Worm (Caenorhabditis elegans) whole organism, L4 larva: ENCODE data around the gene pepm-1.

ENCODE experiments used
- D1046.2 ChIP-seq: fragments of 200-800 bp; sonication (Bioruptor generic); IDR thresholded peaks from 2 replicates; pipeline ENCODE4 v1.3.6; 2022; ENCODE audit warnings: missing genetic modification characterization, missing compliant biosample characterization
- F10B5.3 ChIP-seq: sonication (generic microtip); optimal IDR thresholded peaks from 2 replicates; lab custom pipeline; 2016; ENCODE audit warnings: mild to moderate bottlenecking, missing genetic modification characterization, missing compliant biosample characterization
- F37D6.2 ChIP-seq: sonication (generic microtip); optimal IDR thresholded peaks from 2 replicates; lab custom pipeline; 2016; ENCODE audit warnings: mild to moderate bottlenecking, missing genetic modification characterization, missing compliant biosample characterization
- R02D3.7 ChIP-seq: fragments of 150-350 bp; sonication (generic microtip); optimal IDR thresholded peaks from 3 replicates; lab custom pipeline; 2014; ENCODE audit warnings: missing biosample characterization, missing genetic modification characterization
- T20F7.1 ChIP-seq: fragments of 200-800 bp; sonication (Bioruptor generic); optimal IDR thresholded peaks from 2 replicates; lab custom pipeline; 2018; ENCODE audit warnings: mild to moderate bottlenecking, missing genetic modification characterization, missing compliant biosample characterization
- T26A8.4 ChIP-seq: fragments of 200-800 bp; sonication (Bioruptor generic); IDR thresholded peaks from 2 replicates; pipeline ENCODE4 v1.3.6; 2022; ENCODE audit warnings: missing genetic modification characterization, missing compliant biosample characterization
- Y105C5A.15 ChIP-seq: fragments of 200-800 bp; sonication (Bioruptor generic); IDR thresholded peaks from 2 replicates; pipeline ENCODE4 v1.3.6; 2022; ENCODE audit warnings: missing genetic modification characterization, missing compliant biosample characterization
- Y48G9A.11 ChIP-seq: fragments of 200-800 bp; sonication (Bioruptor generic); IDR thresholded peaks from 2 replicates; pipeline ENCODE4 v1.3.6; 2022; ENCODE audit warnings: missing genetic modification reagents, missing genetic modification characterization, missing compliant biosample characterization
- Y75B8A.6 ChIP-seq: fragments of 200-800 bp; sonication (Bioruptor generic); IDR thresholded peaks from 2 replicates; pipeline ENCODE4 v1.3.6; 2022; ENCODE audit warnings: missing genetic modification reagents, missing genetic modification characterization, missing compliant biosample characterization
- aly-2 ChIP-seq: sonication (generic microtip); optimal IDR thresholded peaks from 2 replicates; lab custom pipeline; 2018; ENCODE audit warnings: missing biosample characterization, missing genetic modification characterization
- attf-4 ChIP-seq: sonication (generic microtip); optimal IDR thresholded peaks from 3 replicates; lab custom pipeline; 2017; ENCODE audit warnings: missing biosample characterization, missing genetic modification characterization
- ceh-44 ChIP-seq: fragments of 200-800 bp; sonication (Bioruptor generic); IDR thresholded peaks from 2 replicates; pipeline ENCODE4 v1.3.6; 2022; ENCODE audit warnings: missing genetic modification reagents, missing genetic modification characterization, missing compliant biosample characterization
- ces-1 ChIP-seq: fragments of 150-350 bp; sonication (generic microtip); optimal IDR thresholded peaks from 4 replicates; lab custom pipeline; 2014; ENCODE audit warnings: missing biosample characterization, missing genetic modification reagents, missing genetic modification characterization
- cey-2 ChIP-seq: sonication (generic microtip); optimal IDR thresholded peaks from 3 replicates; lab custom pipeline; 2017; ENCODE audit warnings: missing genetic modification characterization, mild to moderate bottlenecking, missing compliant biosample characterization, antibody characterized with exemption, borderline replicate concordance; ENCODE audit not compliant: insufficient read depth
- daf-12 ChIP-seq: fragments of 150-350 bp; optimal IDR thresholded peaks from 2 replicates; lab custom pipeline; 2014; ENCODE audit warnings: missing biosample characterization, missing genetic modification reagents, missing genetic modification characterization
- daf-16 ChIP-seq, 3 experiments: sonication (generic microtip); optimal IDR thresholded peaks; 2 replicates each; lab custom pipeline; 2016 to 2017; ENCODE audit warnings: missing genetic modification characterization in 3 of 3, missing genetic modification reagents in 3 of 3, mild to moderate bottlenecking in 2 of 3, missing compliant biosample characterization in 2 of 3, missing biosample characterization in 1 of 3, moderate library complexity in 1 of 3
- daf-19 ChIP-seq: fragments of 200-800 bp; sonication (Bioruptor generic); conservative IDR thresholded peaks from 2 replicates; pipeline ENCODE4 v1.3.6; 2022; ENCODE audit warnings: missing genetic modification characterization, missing compliant biosample characterization
- dmd-6 ChIP-seq: fragments of 200-800 bp; sonication (Bioruptor generic); IDR thresholded peaks from 2 replicates; pipeline ENCODE4 v1.3.6; 2022; ENCODE audit warnings: missing genetic modification reagents, missing genetic modification characterization, missing compliant biosample characterization
- dpl-1 ChIP-seq: fragments of 150-350 bp; optimal IDR thresholded peaks from 2 replicates; lab custom pipeline; 2014; ENCODE audit warnings: missing biosample characterization, missing genetic modification reagents, missing genetic modification characterization
- duxl-1 ChIP-seq: sonication (generic microtip); optimal IDR thresholded peaks from 2 replicates; lab custom pipeline; 2016; ENCODE audit warnings: mild to moderate bottlenecking, missing genetic modification characterization, moderate library complexity, missing compliant biosample characterization; ENCODE audit not compliant: poor library complexity
- dve-1 ChIP-seq: sonication (generic microtip); optimal IDR thresholded peaks from 2 replicates; lab custom pipeline; 2017; ENCODE audit warnings: antibody characterized with exemption, mild to moderate bottlenecking, missing genetic modification characterization, missing compliant biosample characterization; ENCODE audit not compliant: insufficient read depth
- egl-43 ChIP-seq: fragments of 200-800 bp; sonication (Bioruptor generic); IDR thresholded peaks from 2 replicates; pipeline ENCODE4 v1.3.6; 2022; ENCODE audit warnings: missing genetic modification reagents, missing genetic modification characterization, missing compliant biosample characterization
- fos-1 ChIP-seq: fragments of 150-350 bp; optimal IDR thresholded peaks from 2 replicates; lab custom pipeline; 2014; ENCODE audit warnings: missing biosample characterization, missing genetic modification characterization
- hlh-11 ChIP-seq: fragments of 200-800 bp; sonication (Bioruptor generic); optimal IDR thresholded peaks from 2 replicates; lab custom pipeline; 2018; ENCODE audit warnings: mild to moderate bottlenecking, missing genetic modification characterization, missing compliant biosample characterization
- hlh-30 ChIP-seq: sonication (generic microtip); optimal IDR thresholded peaks from 2 replicates; lab custom pipeline; 2017; ENCODE audit warnings: antibody characterized with exemption, mild to moderate bottlenecking, missing genetic modification characterization, missing compliant biosample characterization; ENCODE audit not compliant: insufficient read depth
- hmg-1.1 ChIP-seq: fragments of 200-800 bp; sonication (Bioruptor generic); IDR thresholded peaks from 2 replicates; pipeline ENCODE4 v1.3.6; 2022; ENCODE audit warnings: missing genetic modification reagents, missing genetic modification characterization, missing compliant biosample characterization
- lin-13 ChIP-seq: fragments of 150-350 bp; optimal IDR thresholded peaks from 2 replicates; lab custom pipeline; 2014; ENCODE audit warnings: missing biosample characterization, missing genetic modification reagents, missing genetic modification characterization
- lin-15B ChIP-seq: fragments of 150-350 bp; sonication (generic microtip); optimal IDR thresholded peaks from 3 replicates; lab custom pipeline; 2014; ENCODE audit warnings: missing biosample characterization, missing genetic modification characterization
- lin-29 ChIP-seq: fragments of 200-800 bp; sonication (Bioruptor generic); IDR thresholded peaks from 2 replicates; pipeline ENCODE4 v1.3.6; 2022; ENCODE audit warnings: missing genetic modification reagents, missing genetic modification characterization, missing compliant biosample characterization
- lir-3 ChIP-seq: sonication (generic microtip); optimal IDR thresholded peaks from 2 replicates; lab custom pipeline; 2016; ENCODE audit warnings: mild to moderate bottlenecking, missing genetic modification characterization, missing compliant biosample characterization
- mdt-29 ChIP-seq: fragments of 200-800 bp; sonication (Bioruptor generic); IDR thresholded peaks from 2 replicates; pipeline ENCODE4 v1.3.6; 2022; ENCODE audit warnings: missing genetic modification reagents, missing genetic modification characterization, missing compliant biosample characterization
- mep-1 ChIP-seq: fragments of 150-350 bp; sonication (generic microtip); optimal IDR thresholded peaks from 3 replicates; lab custom pipeline; 2014; ENCODE audit warnings: missing biosample characterization, missing genetic modification characterization
- mes-2 ChIP-seq: sonication (generic microtip); optimal IDR thresholded peaks from 2 replicates; lab custom pipeline; 2016; ENCODE audit warnings: missing genotype, mild to moderate bottlenecking, missing genetic modification characterization, missing compliant biosample characterization; ENCODE audit not compliant: poor library complexity, severe bottlenecking
- mxl-2 ChIP-seq: fragments of 200-800 bp; sonication (Bioruptor generic); conservative IDR thresholded peaks from 2 replicates; pipeline ENCODE4 v1.3.6; 2022; ENCODE audit warnings: missing genetic modification reagents, missing genetic modification characterization, missing compliant biosample characterization
- nhr-10 ChIP-seq: fragments of 150-350 bp; optimal IDR thresholded peaks from 2 replicates; lab custom pipeline; 2014; ENCODE audit warnings: missing biosample characterization, missing genetic modification characterization
- nhr-102 ChIP-seq: sonication (generic microtip); optimal IDR thresholded peaks from 2 replicates; lab custom pipeline; 2016; ENCODE audit warnings: mild to moderate bottlenecking, missing genetic modification characterization, moderate library complexity, missing compliant biosample characterization
- nhr-111 ChIP-seq: fragments of 200-800 bp; sonication (Bioruptor generic); optimal IDR thresholded peaks from 2 replicates; lab custom pipeline; 2018; ENCODE audit warnings: mild to moderate bottlenecking, missing genetic modification characterization, missing compliant biosample characterization
- nhr-28 ChIP-seq: fragments of 150-350 bp; optimal IDR thresholded peaks from 2 replicates; lab custom pipeline; 2014; ENCODE audit warnings: missing biosample characterization, missing genetic modification characterization
- nhr-6 ChIP-seq: fragments of 150-350 bp; optimal IDR thresholded peaks from 2 replicates; lab custom pipeline; 2014; ENCODE audit warnings: missing biosample characterization, missing genetic modification characterization
- php-3 ChIP-seq: fragments of 200-800 bp; sonication (Bioruptor generic); IDR thresholded peaks from 2 replicates; pipeline ENCODE4 v1.3.6; 2022; ENCODE audit warnings: missing genetic modification reagents, missing genetic modification characterization, missing compliant biosample characterization
- rbr-2 ChIP-seq: sonication (generic microtip); optimal IDR thresholded peaks from 2 replicates; lab custom pipeline; 2016; ENCODE audit warnings: missing genotype, missing genetic modification characterization, missing compliant biosample characterization
- sdz-12 ChIP-seq: fragments of 200-800 bp; sonication (Bioruptor generic); optimal IDR thresholded peaks from 2 replicates; lab custom pipeline; 2018; ENCODE audit warnings: mild to moderate bottlenecking, missing genetic modification characterization, missing compliant biosample characterization
- set-16 ChIP-seq: fragments of 200-800 bp; sonication (Bioruptor generic); IDR thresholded peaks from 2 replicates; pipeline ENCODE4 v1.3.6; 2022; ENCODE audit warnings: missing genetic modification reagents, missing genetic modification characterization, missing compliant biosample characterization
- spr-1 ChIP-seq: sonication (generic microtip); optimal IDR thresholded peaks from 2 replicates; lab custom pipeline; 2016; ENCODE audit warnings: mild to moderate bottlenecking, missing genetic modification characterization, missing compliant biosample characterization
- tag-97 ChIP-seq: fragments of 200-800 bp; sonication (Bioruptor generic); IDR thresholded peaks from 2 replicates; pipeline ENCODE4 v1.3.6; 2022; ENCODE audit warnings: missing genetic modification characterization, missing compliant biosample characterization
- tra-1 ChIP-seq: fragments of 200-800 bp; sonication (Bioruptor generic); IDR thresholded peaks from 2 replicates; pipeline ENCODE4 v1.3.6; 2022; ENCODE audit warnings: missing genetic modification reagents, missing genetic modification characterization, missing compliant biosample characterization
- vab-7 ChIP-seq: fragments of 200-800 bp; sonication (Bioruptor generic); IDR thresholded peaks from 2 replicates; pipeline ENCODE4 v1.3.6; 2022; ENCODE audit warnings: missing genetic modification reagents, missing genetic modification characterization, missing compliant biosample characterization
- zfp-3 ChIP-seq: fragments of 200-800 bp; sonication (Bioruptor generic); conservative IDR thresholded peaks from 2 replicates; pipeline ENCODE4 v1.3.6; 2022; ENCODE audit warnings: missing genetic modification reagents, missing genetic modification characterization, missing compliant biosample characterization
- zip-2 ChIP-seq: fragments of 150-350 bp; optimal IDR thresholded peaks from 2 replicates; lab custom pipeline; 2014; ENCODE audit warnings: missing biosample characterization, missing genetic modification characterization

The pepm-1 gene

DNA sequence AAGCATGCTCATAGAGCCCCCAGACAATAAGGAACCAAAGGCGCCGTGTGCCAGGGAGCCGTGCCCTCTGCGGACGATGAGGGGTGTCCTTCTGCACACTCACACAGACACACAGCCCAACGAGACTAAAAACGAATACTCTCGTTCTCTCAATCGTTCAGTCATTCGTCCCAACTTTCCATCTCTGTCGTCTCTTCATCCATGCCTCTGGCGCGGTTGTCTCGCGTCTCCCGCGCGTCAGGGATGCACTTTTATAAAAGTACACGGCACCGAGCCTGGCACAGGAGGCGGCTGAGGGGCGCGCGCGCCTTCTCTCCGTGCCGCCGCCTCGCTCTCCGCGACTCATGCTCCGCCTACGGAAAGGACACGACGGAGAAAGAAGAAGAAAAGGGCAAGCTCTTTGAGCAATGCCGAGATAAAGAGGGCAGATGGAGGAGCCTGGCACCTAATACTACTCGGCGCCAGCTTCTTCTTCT lies 37.6 kb downstream of the pepm-1 start:
- peak; percentile 81 for TF ChIP-seq nhr-10 (tag; lab: Kevin White, UChicago)
- TF ChIP-seq mxl-2 = no peak
- TF ChIP-seq hmg-1.1 = peak; percentile 92
- no peak for TF ChIP-seq lin-15B (tag; lab: Kevin White, UChicago)
- TF ChIP-seq tra-1 (GFP tag; lab: Robert Waterston, UW) = 0 out of 2 replicates have a peak, but pooled peaks have one; percentile 46
- TF ChIP-seq hlh-11 (tag; lab: Kevin White, UChicago) = peak; percentile 96
- peak; percentile 81 for TF ChIP-seq mep-1 (tag; lab: Kevin White, UChicago)
- TF ChIP-seq daf-19 (GFP tag; lab: Robert Waterston, UW) = no peak
- peak; percentile 70 for TF ChIP-seq spr-1 (tag; lab: Kevin White, UChicago)
- no peak for TF ChIP-seq sdz-12 (GFP tag; lab: Kevin White, UChicago)
- TF ChIP-seq dmd-6 = peak; percentile 55
- TF ChIP-seq cey-2 (tag; lab: Kevin White, UChicago) = no peak
- TF ChIP-seq zfp-3 = no peak
- no peak for TF ChIP-seq Y105C5A.15 (GFP tag; lab: Robert Waterston, UW)
- TF ChIP-seq nhr-28 (tag; lab: Kevin White, UChicago) = peak; percentile 78
- no peak for TF ChIP-seq tag-97 (GFP tag; lab: Robert Waterston, UW)
- peak; percentile 80 for TF ChIP-seq egl-43
- TF ChIP-seq mes-2 (tag; lab: Kevin White, UChicago) = peak; percentile 56
- TF ChIP-seq fos-1 (tag; lab: Kevin White, UChicago) = no peak
- peak; percentile 87 for TF ChIP-seq rbr-2 (tag; lab: Kevin White, UChicago)
- TF ChIP-seq lin-29 = no peak
- peak; percentile 22 for TF ChIP-seq ces-1 (GFP tag; lab: Kevin White, UChicago)
- peak; percentile 33 for TF ChIP-seq lin-13 (GFP tag; lab: Kevin White, UChicago)
- TF ChIP-seq Y75B8A.6 (GFP tag; lab: Robert Waterston, UW) = no peak
- TF ChIP-seq mdt-29 (GFP tag; lab: Robert Waterston, UW) = no peak
- TF ChIP-seq attf-4 (tag; lab: Kevin White, UChicago) = peak; percentile 45
- no peak for TF ChIP-seq nhr-111 (GFP tag; lab: Kevin White, UChicago)
- no peak for TF ChIP-seq R02D3.7 (tag; lab: Kevin White, UChicago)
- peak; percentile 87 for TF ChIP-seq F37D6.2 (tag; lab: Kevin White, UChicago)
- TF ChIP-seq dve-1 = peak; percentile 81
- peak; percentile 91 for TF ChIP-seq hlh-30 (tag; lab: Kevin White, UChicago)
- TF ChIP-seq zip-2 (tag; lab: Kevin White, UChicago) = peak; percentile 6
- TF ChIP-seq T26A8.4 = 0 out of 2 replicates have a peak, but pooled peaks have one; percentile 66
- TF ChIP-seq T20F7.1 = no peak
- peak; percentile 44 for TF ChIP-seq dpl-1 (GFP tag; lab: Kevin White, UChicago)
- peak; percentile 21; the same call in 1 of the 2 replicates for TF ChIP-seq ceh-44
- peak; percentile 100 for TF ChIP-seq set-16 (GFP tag; lab: Robert Waterston, UW)
- TF ChIP-seq duxl-1 (tag; lab: Kevin White, UChicago) = peak; percentile 27
- peak; percentile 63 for TF ChIP-seq nhr-102 (tag; lab: Kevin White, UChicago)
- TF ChIP-seq daf-12 (tag; lab: Kevin White, UChicago) = peak; percentile 46
- peak; percentile 25 for TF ChIP-seq F10B5.3
- peak; percentile 44 to 58 for TF ChIP-seq daf-16 (GFP tag; optimal IDR thresholded peaks at IDR 0.05; lab: Kevin White, UChicago)
- peak; percentile 69 for TF ChIP-seq daf-16 (tag; optimal IDR thresholded peaks at IDR 0.05; lab: Kevin White, UChicago)
- TF ChIP-seq lir-3 (tag; lab: Kevin White, UChicago) = peak; percentile 45
- TF ChIP-seq aly-2 (tag; lab: Kevin White, UChicago) = no peak
- peak; percentile 34; the same call in 1 of the 2 replicates for TF ChIP-seq vab-7 (GFP tag; lab: Robert Waterston, UW)
- TF ChIP-seq Y48G9A.11 (GFP tag; lab: Robert Waterston, UW) = no peak
- TF ChIP-seq php-3 = peak; percentile 68; the same call in 1 of the 2 replicates
- TF ChIP-seq D1046.2 = no peak
- TF ChIP-seq nhr-6 (tag; lab: Kevin White, UChicago) = peak; percentile 27
